Worm (Caenorhabditis elegans): Measurements from ENCODE around the gene T15B7.1.
A peak's percentile ranks its signal among the peaks of the same experiment; 100 is the strongest.

Gene T15B7.1

DNA sequence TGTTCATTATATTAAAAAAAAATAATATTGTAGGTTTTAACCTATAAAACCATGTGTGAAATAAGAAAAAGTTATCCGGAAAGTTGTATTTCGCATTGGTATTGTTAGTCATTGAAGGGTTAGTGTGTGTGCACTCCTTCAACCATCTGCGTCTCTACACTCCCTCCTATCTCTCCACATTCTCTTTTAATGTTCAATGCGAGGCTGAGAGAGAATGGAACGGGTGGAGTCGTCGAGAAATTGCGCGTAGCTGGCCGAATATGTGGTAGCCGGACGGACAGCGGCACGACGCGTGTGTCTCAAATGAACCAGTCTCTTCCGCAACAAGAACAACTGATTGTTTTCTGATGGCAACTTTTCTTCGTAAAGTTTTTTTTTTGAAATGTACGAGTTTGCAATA, 45.6 kb upstream of the T15B7.1 start:
- no peak for TF ChIP-seq arid-1 (GFP tag; conservative IDR thresholded peaks at IDR 0.05)
- TF ChIP-seq dve-1 (tag; optimal IDR thresholded peaks at IDR 0.05; ENCODE audit: insufficient read depth): peak; percentile 24
- TF ChIP-seq ceh-32 (tag; optimal IDR thresholded peaks at IDR 0.05; ENCODE audit: poor library complexity): no peak
- TF ChIP-seq mep-1 (tag; optimal IDR thresholded peaks at IDR 0.05): peak; percentile 56
- peak; percentile 70 for TF ChIP-seq mxl-3 (GFP tag; optimal IDR thresholded peaks at IDR 0.05)
- TF ChIP-seq mes-2 (tag; optimal IDR thresholded peaks at IDR 0.05; ENCODE audit: poor library complexity, severe bottlenecking): no peak
- TF ChIP-seq zfp-2 (tag; optimal IDR thresholded peaks at IDR 0.05): no peak
- TF ChIP-seq spr-3 (GFP tag; optimal IDR thresholded peaks at IDR 0.05): no peak
- no peak for TF ChIP-seq ces-1 (GFP tag; optimal IDR thresholded peaks at IDR 0.05)
- TF ChIP-seq hmg-1.1 (GFP tag; IDR thresholded peaks at IDR 0.05): peak; percentile 66
- TF ChIP-seq hlh-30 (tag; optimal IDR thresholded peaks at IDR 0.05; ENCODE audit: insufficient read depth): peak; percentile 0
- TF ChIP-seq nhr-102 (tag; optimal IDR thresholded peaks at IDR 0.05): no peak
- no peak for TF ChIP-seq Y105C5A.15 (GFP tag; IDR thresholded peaks at IDR 0.05)
- TF ChIP-seq ama-1 (optimal IDR thresholded peaks at IDR 0.05): no peak
- TF ChIP-seq ceh-44 (GFP tag; IDR thresholded peaks at IDR 0.05): no peak
- no peak for TF ChIP-seq lin-13 (GFP tag; optimal IDR thresholded peaks at IDR 0.05)
- TF ChIP-seq dmd-9 (GFP tag; IDR thresholded peaks at IDR 0.05): no peak
- TF ChIP-seq R02D3.7 (tag; optimal IDR thresholded peaks at IDR 0.05): no peak
- TF ChIP-seq ztf-7 (tag; optimal IDR thresholded peaks at IDR 0.05): no peak
- TF ChIP-seq tag-97 (GFP tag; IDR thresholded peaks at IDR 0.05): no peak
- no peak for TF ChIP-seq set-16 (GFP tag; IDR thresholded peaks at IDR 0.05)
- TF ChIP-seq dpl-1 (GFP tag; optimal IDR thresholded peaks at IDR 0.05): peak; percentile 36
- TF ChIP-seq nhr-28 (tag; optimal IDR thresholded peaks at IDR 0.05): peak; percentile 38
- TF ChIP-seq ZK546.5 (tag; optimal IDR thresholded peaks at IDR 0.05): no peak
- no peak for TF ChIP-seq F44E2.7 (GFP tag; IDR thresholded peaks at IDR 0.05)
- no peak for TF ChIP-seq daf-12 (tag; optimal IDR thresholded peaks at IDR 0.05)
- TF ChIP-seq rbr-2 (tag; optimal IDR thresholded peaks at IDR 0.05): peak; percentile 25
- TF ChIP-seq vab-7 (GFP tag; IDR thresholded peaks at IDR 0.05): no peak
- TF ChIP-seq nhr-11 (tag; optimal IDR thresholded peaks at IDR 0.05): peak; percentile 18
- no peak for TF ChIP-seq T26A8.4 (GFP tag; IDR thresholded peaks at IDR 0.05)
- TF ChIP-seq aha-1 (tag): no peak
- no peak for TF ChIP-seq sdz-12 (GFP tag; optimal IDR thresholded peaks at IDR 0.05)
- TF ChIP-seq egl-43 (GFP tag; IDR thresholded peaks at IDR 0.05): no peak
- TF ChIP-seq duxl-1 (tag; optimal IDR thresholded peaks at IDR 0.05; ENCODE audit: poor library complexity): no peak
- no peak for TF ChIP-seq madf-9 (GFP tag; conservative IDR thresholded peaks at IDR 0.05)
- TF ChIP-seq mdl-1 (tag; optimal IDR thresholded peaks at IDR 0.05): peak in 1 of 2 experiments; percentile 50
- no peak for TF ChIP-seq Y75B8A.6 (GFP tag; IDR thresholded peaks at IDR 0.05)
- no peak for TF ChIP-seq egl-27 (tag; optimal IDR thresholded peaks at IDR 0.05)
- TF ChIP-seq F37D6.2 (tag; optimal IDR thresholded peaks at IDR 0.05): no peak
- TF ChIP-seq nhr-48 (tag; optimal IDR thresholded peaks at IDR 0.05): no peak
- TF ChIP-seq nhr-76 (tag; optimal IDR thresholded peaks at IDR 0.05): no peak
- TF ChIP-seq mxl-2 (GFP tag; conservative IDR thresholded peaks at IDR 0.05): no peak
- no peak for TF ChIP-seq jun-1 (tag; optimal IDR thresholded peaks at IDR 0.05)
- no peak for TF ChIP-seq skn-1 (tag; optimal IDR thresholded peaks at IDR 0.05)
- TF ChIP-seq dmd-8 (GFP tag; IDR thresholded peaks at IDR 0.05): no peak
- no peak for TF ChIP-seq daf-19 (GFP tag; conservative IDR thresholded peaks at IDR 0.05)
- no peak for TF ChIP-seq ztf-11 (tag; optimal IDR thresholded peaks at IDR 0.05)
- TF ChIP-seq nhr-25 (tag; optimal IDR thresholded peaks at IDR 0.05; ENCODE audit: borderline replicate concordance, insufficient read depth): no peak
